Worm (Caenorhabditis elegans): ENCODE results near the gene acp-3.

ce11 chrII:8441519-8441918, 4.6 kb upstream of the acp-3 start:
- no peak for TF ChIP-seq skn-1 (tag; optimal IDR thresholded peaks at IDR 0.05)
- no peak for TF ChIP-seq nhr-77 (tag; optimal IDR thresholded peaks at IDR 0.05)
- peak; percentile 33 for TF ChIP-seq nhr-43 (tag; optimal IDR thresholded peaks at IDR 0.05; ENCODE audit: poor library complexity, severe bottlenecking)
